Fruit fly (Drosophila melanogaster): ENCODE data around the gene His3.3A.

DNA sequence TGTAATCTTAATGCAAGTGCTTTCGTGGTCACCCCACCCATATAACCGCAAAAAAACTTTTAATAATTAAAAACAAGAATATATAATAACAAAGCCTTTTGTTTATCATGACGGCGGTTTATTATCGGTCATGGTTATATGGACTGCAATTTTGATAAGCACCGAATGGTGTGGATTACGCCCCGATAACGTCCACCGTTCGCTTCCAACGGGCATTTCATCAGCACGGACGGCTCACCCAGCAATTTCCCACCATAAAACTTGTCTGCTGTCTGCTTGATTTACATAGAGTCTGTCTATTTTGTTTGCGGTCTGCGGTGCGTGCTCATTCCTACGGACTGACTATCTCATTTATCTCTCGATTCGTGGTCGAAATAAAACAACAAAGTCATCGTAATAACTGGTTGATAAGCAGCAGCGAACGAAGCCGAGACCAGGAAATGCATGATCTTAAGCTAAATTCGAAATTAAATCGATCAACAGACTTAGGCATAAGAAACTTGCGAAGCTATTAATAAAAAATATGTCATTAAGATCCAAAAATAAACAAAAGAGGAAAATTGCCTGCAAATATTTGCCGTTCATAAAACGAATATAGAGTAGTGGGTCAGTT lies 40.6 kb downstream of the His3.3A start:
- TF ChIP-seq spab (GFP tag; optimal IDR thresholded peaks at IDR 0.05) (no peak), CG32006 (GFP tag; optimal IDR thresholded peaks at IDR 0.05) (no peak), fd59A (GFP tag; optimal IDR thresholded peaks at IDR 0.05) (no peak), Gug (GFP tag; IDR thresholded peaks at IDR 0.05) (no peak), Met (GFP tag; optimal IDR thresholded peaks at IDR 0.05) (no peak), svp (GFP tag) (no peak), Eip93F (GFP tag; optimal IDR thresholded peaks at IDR 0.05) (peak; percentile 69), eg (GFP tag; IDR thresholded peaks at IDR 0.05) (no peak), Sox14 (GFP tag; optimal IDR thresholded peaks at IDR 0.05) (no peak), Blimp-1 (GFP tag; optimal IDR thresholded peaks at IDR 0.05) (no peak), CG16779 (tag; optimal IDR thresholded peaks at IDR 0.05) (no peak), CG6163 (GFP tag; IDR thresholded peaks at IDR 0.05) (no peak)
